Worm (Caenorhabditis elegans): ENCODE measurements around the gene D1025.10.

Gene D1025.10

ce11 chrX:14486503-14486902, 30.2 kb upstream of the D1025.10 start:
- TF ChIP-seq blmp-1 (tag; optimal IDR thresholded peaks at IDR 0.05): peak; percentile 16
- TF ChIP-seq lsy-2 (tag; optimal IDR thresholded peaks at IDR 0.05): no peak

ce11 chrX:14487333-14487732, 29.3 kb upstream of the D1025.10 start:
- TF ChIP-seq mep-1 (tag; optimal IDR thresholded peaks at IDR 0.05): peak; percentile 30
- TF ChIP-seq mab-9 (GFP tag; IDR thresholded peaks at IDR 0.05): no peak
- TF ChIP-seq ceh-8 (GFP tag; optimal IDR thresholded peaks at IDR 0.05): no peak
- peak; percentile 89 for TF ChIP-seq nhr-85 (tag)
- no peak for TF ChIP-seq zip-4 (GFP tag; optimal IDR thresholded peaks at IDR 0.05)
- TF ChIP-seq hlh-17 (GFP tag; optimal IDR thresholded peaks at IDR 0.05; ENCODE audit: borderline replicate concordance): no peak
- TF ChIP-seq snpc-4 (tag; optimal IDR thresholded peaks at IDR 0.05): no peak
- no peak for TF ChIP-seq ces-1 (GFP tag; optimal IDR thresholded peaks at IDR 0.05)
- TF ChIP-seq tbx-2 (tag; optimal IDR thresholded peaks at IDR 0.05): peak; percentile 2
- peak; percentile 34 for TF ChIP-seq lin-14 (GFP tag; optimal IDR thresholded peaks at IDR 0.05)
- peak; percentile 51 for TF ChIP-seq irx-1 (tag; optimal IDR thresholded peaks at IDR 0.05)
- peak; percentile 46 for TF ChIP-seq efl-3 (GFP tag; optimal IDR thresholded peaks at IDR 0.05)
- peak; percentile 31 for TF ChIP-seq nhr-71 (tag; optimal IDR thresholded peaks at IDR 0.05)
- TF ChIP-seq lin-39 (tag; optimal IDR thresholded peaks at IDR 0.05): peak; percentile 61
- no peak for TF ChIP-seq snu-23 (GFP tag; optimal IDR thresholded peaks at IDR 0.05)
- no peak for TF ChIP-seq nhr-28 (tag; optimal IDR thresholded peaks at IDR 0.05)

ce11 chrX:14487832-14488231, 28.8 kb upstream of the D1025.10 start:
- TF ChIP-seq snpc-4 (tag; optimal IDR thresholded peaks at IDR 0.05): no peak
- no peak for TF ChIP-seq mep-1 (tag; optimal IDR thresholded peaks at IDR 0.05)
- TF ChIP-seq nhr-47 (tag; optimal IDR thresholded peaks at IDR 0.05): no peak
- no peak for TF ChIP-seq isw-1 (GFP tag; IDR thresholded peaks at IDR 0.05)
- TF ChIP-seq C04F5.9 (tag; optimal IDR thresholded peaks at IDR 0.05): no peak
- TF ChIP-seq egl-13 (tag; optimal IDR thresholded peaks at IDR 0.05): no peak
- no peak for TF ChIP-seq dpl-1 (GFP tag; optimal IDR thresholded peaks at IDR 0.05)
- no peak for TF ChIP-seq C34B4.2 (tag; optimal IDR thresholded peaks at IDR 0.05)
- TF ChIP-seq hlh-4 (tag; optimal IDR thresholded peaks at IDR 0.05): no peak
- no peak for TF ChIP-seq pqm-1 (tag; optimal IDR thresholded peaks at IDR 0.05)
- no peak for TF ChIP-seq sup-37 (GFP tag; optimal IDR thresholded peaks at IDR 0.05)
- no peak for TF ChIP-seq xbp-1 (tag; optimal IDR thresholded peaks at IDR 0.05)
- no peak for TF ChIP-seq mef-2 (tag; optimal IDR thresholded peaks at IDR 0.05)

ce11 chrX:14489945-14490344, 26.7 kb upstream of the D1025.10 start, which contains the start of gene his-24:
his-24 (plus strand) TSS chrX:14490094.
- TF ChIP-seq nhr-19 (GFP tag; conservative IDR thresholded peaks at IDR 0.05) (peak; percentile 75), dsc-1 (tag; optimal IDR thresholded peaks at IDR 0.05) (peak; percentile 58), nhr-12 (tag; optimal IDR thresholded peaks at IDR 0.05) (no peak), isw-1 (GFP tag; IDR thresholded peaks at IDR 0.05) (no peak; the same call in 1 of the 2 replicates), fkh-4 (tag; optimal IDR thresholded peaks at IDR 0.05; ENCODE audit: borderline replicate concordance) (no peak), nhr-47 (tag; optimal IDR thresholded peaks at IDR 0.05) (peak; percentile 87), nhr-77 (tag; optimal IDR thresholded peaks at IDR 0.05) (peak; percentile 55), ztf-4 (tag; optimal IDR thresholded peaks at IDR 0.05) (no peak), alr-1 (tag; optimal IDR thresholded peaks at IDR 0.05; ENCODE audit: borderline replicate concordance) (no peak), unc-130 (tag; optimal IDR thresholded peaks at IDR 0.05) (no peak), unc-62 (GFP tag; optimal IDR thresholded peaks at IDR 0.05) (no peak), snpc-4 (tag; optimal IDR thresholded peaks at IDR 0.05) (peak; percentile 54), hlh-4 (tag; optimal IDR thresholded peaks at IDR 0.05) (no peak), aha-1 (tag; optimal IDR thresholded peaks at IDR 0.05) (no peak), sptf-1 (tag; optimal IDR thresholded peaks at IDR 0.05) (no peak), ceh-88 (GFP tag; IDR thresholded peaks at IDR 0.05) (no peak), fos-1 (tag; optimal IDR thresholded peaks at IDR 0.05) (peak; percentile 12), nhr-11 (tag; optimal IDR thresholded peaks at IDR 0.05) (no peak), ztf-11 (tag; optimal IDR thresholded peaks at IDR 0.05) (peak in 1 of 2 experiments; percentile 70), nhr-76 (tag; optimal IDR thresholded peaks at IDR 0.05) (no peak), xbp-1 (tag; optimal IDR thresholded peaks at IDR 0.05) (peak; percentile 68), fkh-10 (GFP tag; optimal IDR thresholded peaks at IDR 0.05) (peak; percentile 50), grh-1 (GFP tag; IDR thresholded peaks at IDR 0.05) (peak; percentile 68), dpl-1 (GFP tag; optimal IDR thresholded peaks at IDR 0.05) (peak in 2 of 3 experiments; percentile 27 to 49), zag-1 (tag; optimal IDR thresholded peaks at IDR 0.05) (no peak), elt-2 (tag; optimal IDR thresholded peaks at IDR 0.05) (no peak)
